Fruit fly (Drosophila melanogaster) whole organism, embryonic: ENCODE data around the gene CG3123.

Experiments used
- Adf1 ChIP-seq: fragments of 200-800 bp; sonication (Bioruptor generic); IDR thresholded peaks from 2 replicates; pipeline ENCODE4 v1.3.6; 2022; ENCODE audit warnings: missing biosample characterization, missing genetic modification characterization
- Aef1 ChIP-seq: fragments of 200-800 bp; sonication (Bioruptor generic); IDR thresholded peaks from 3 replicates; pipeline ENCODE4 v1.3.6; 2022; ENCODE audit warnings: missing biosample characterization, missing genetic modification characterization
- Asciz ChIP-seq: fragments of 200-800 bp; sonication (Bioruptor generic); optimal IDR thresholded peaks from 2 replicates; lab custom pipeline; 2017; ENCODE audit warnings: missing biosample characterization, mild to moderate bottlenecking, missing genetic modification characterization, missing genetic modification reagents
- Blimp-1 ChIP-seq: fragments of 200-800 bp; sonication (Bioruptor generic); optimal IDR thresholded peaks from 3 replicates; lab custom pipeline; 2018; ENCODE audit warnings: missing biosample characterization, missing genetic modification characterization, mild to moderate bottlenecking, moderate library complexity, missing genetic modification reagents
- CG10462 ChIP-seq: fragments of 200-800 bp; sonication (Bioruptor generic); optimal IDR thresholded peaks from 2 replicates; lab custom pipeline; 2016; ENCODE audit warnings: missing biosample characterization, missing genetic modification characterization
- CG10543 ChIP-seq: fragments of 200-800 bp; sonication (Bioruptor generic); optimal IDR thresholded peaks from 3 replicates; lab custom pipeline; 2017; ENCODE audit warnings: missing biosample characterization, mild to moderate bottlenecking, missing genetic modification characterization, moderate library complexity
- CG11456 ChIP-seq: fragments of 200-800 bp; sonication (Bioruptor generic); IDR thresholded peaks from 3 replicates; pipeline ENCODE4 v1.3.6; 2022; ENCODE audit warnings: missing biosample characterization, missing genetic modification characterization
- CG12769 ChIP-seq: fragments of 200-800 bp; sonication (Bioruptor generic); optimal IDR thresholded peaks from 2 replicates; lab custom pipeline; 2019; ENCODE audit warnings: missing biosample characterization, mild to moderate bottlenecking, missing genetic modification characterization, moderate library complexity
- CG13624 ChIP-seq: fragments of 200-800 bp; sonication (Bioruptor generic); optimal IDR thresholded peaks from 2 replicates; lab custom pipeline; 2016; ENCODE audit warnings: missing biosample characterization, missing genetic modification characterization
- CG15269 ChIP-seq: fragments of 200-800 bp; sonication (Bioruptor generic); optimal IDR thresholded peaks from 2 replicates; lab custom pipeline; 2018; ENCODE audit warnings: missing biosample characterization, mild to moderate bottlenecking, missing genetic modification characterization, moderate library complexity
- CG15601 ChIP-seq: fragments of 200-800 bp; sonication (Bioruptor generic); optimal IDR thresholded peaks from 3 replicates; lab custom pipeline; 2019; ENCODE audit warnings: missing biosample characterization, mild to moderate bottlenecking, missing genetic modification characterization, moderate library complexity
- CG16815 ChIP-seq: fragments of 200-800 bp; sonication (Bioruptor generic); optimal IDR thresholded peaks from 3 replicates; lab custom pipeline; 2017; ENCODE audit warnings: missing biosample characterization, mild to moderate bottlenecking, missing genetic modification characterization
- CG1832 ChIP-seq: fragments of 200-800 bp; sonication (Bioruptor generic); optimal IDR thresholded peaks from 2 replicates; lab custom pipeline; 2017; ENCODE audit warnings: missing biosample characterization, mild to moderate bottlenecking, missing genetic modification characterization, inconsistent platforms
- CG2199 ChIP-seq: fragments of 200-800 bp; sonication (Bioruptor generic); IDR thresholded peaks from 3 replicates; pipeline ENCODE4 v1.3.6; 2022; ENCODE audit warnings: missing biosample characterization, missing genetic modification characterization
- CG2875 ChIP-seq: fragments of 200-800 bp; sonication (Bioruptor generic); optimal IDR thresholded peaks from 2 replicates; lab custom pipeline; 2017; ENCODE audit warnings: missing biosample characterization, mild to moderate bottlenecking, missing genetic modification characterization, missing genetic modification reagents
- CG32532 ChIP-seq: fragments of 200-800 bp; sonication (Bioruptor generic); IDR thresholded peaks from 2 replicates; pipeline ENCODE4 v1.3.6; 2022; ENCODE audit warnings: missing biosample characterization, missing genetic modification characterization
- CG34224 ChIP-seq: fragments of 200-800 bp; sonication (Bioruptor generic); IDR thresholded peaks from 3 replicates; pipeline ENCODE4 v1.3.6; 2022; ENCODE audit warnings: missing biosample characterization, missing genetic modification characterization; ENCODE audit not compliant: partially characterized antibody
- CG34376 ChIP-seq: fragments of 200-800 bp; sonication (Bioruptor generic); optimal IDR thresholded peaks from 2 replicates; lab custom pipeline; 2018; ENCODE audit warnings: missing biosample characterization, mild to moderate bottlenecking, missing genetic modification characterization
- CG5180 ChIP-seq: fragments of 200-800 bp; sonication (Bioruptor generic); optimal IDR thresholded peaks from 3 replicates; lab custom pipeline; 2017; ENCODE audit warnings: missing biosample characterization, missing genetic modification characterization, mild to moderate bottlenecking, moderate library complexity, missing genetic modification reagents
- CG6272 ChIP-seq: fragments of 200-800 bp; sonication (Bioruptor generic); IDR thresholded peaks from 2 replicates; pipeline ENCODE4 v1.3.6; 2022; ENCODE audit warnings: missing biosample characterization, missing genetic modification characterization
- CG6689 ChIP-seq: fragments of 200-800 bp; sonication (Bioruptor generic); IDR thresholded peaks from 2 replicates; pipeline ENCODE4 v1.3.6; 2022; ENCODE audit warnings: missing biosample characterization, missing genetic modification characterization
- Deaf1 ChIP-seq: fragments of 200-800 bp; optimal IDR thresholded peaks from 3 replicates; lab custom pipeline; 2019; ENCODE audit warnings: missing biosample characterization, mild to moderate bottlenecking, missing genetic modification characterization, moderate library complexity
- Drgx ChIP-seq: fragments of 200-800 bp; sonication (Bioruptor generic); IDR thresholded peaks from 2 replicates; pipeline ENCODE4 v1.3.6; 2022; ENCODE audit warnings: missing biosample characterization, missing genetic modification characterization
- ERR ChIP-seq: fragments of 200-800 bp; sonication (Bioruptor generic); optimal IDR thresholded peaks from 2 replicates; lab custom pipeline; 2016; ENCODE audit warnings: missing biosample characterization, missing genetic modification characterization
- HLH3B ChIP-seq: fragments of 200-800 bp; sonication (Bioruptor generic); IDR thresholded peaks from 2 replicates; pipeline ENCODE4 v1.3.6; 2022; ENCODE audit warnings: missing biosample characterization, missing genetic modification characterization
- Hand ChIP-seq: fragments of 200-800 bp; sonication (Bioruptor generic); optimal IDR thresholded peaks from 2 replicates; lab custom pipeline; 2017; ENCODE audit warnings: mild to moderate bottlenecking, missing biosample characterization, missing genetic modification reagents, missing genetic modification characterization
- HmgD ChIP-seq: fragments of 200-800 bp; sonication (Bioruptor generic); optimal IDR thresholded peaks from 3 replicates; lab custom pipeline; 2016; ENCODE audit warnings: missing biosample characterization, missing genetic modification characterization
- Hr78 ChIP-seq, 2 experiments: fragments of 200-800 bp in 1 of 2; fragments of >200 bp in 1 of 2; sonication (Bioruptor generic) in 1 of 2; optimal IDR thresholded peaks; 2 replicates each; lab custom pipeline; 2017 to 2019; ENCODE audit warnings: missing biosample characterization in 2 of 2, missing genetic modification characterization in 2 of 2, mild to moderate bottlenecking in 1 of 2, moderate library complexity in 1 of 2
- Med ChIP-seq: fragments of 200-800 bp; sonication (Bioruptor generic); peaks from one replicate; lab custom pipeline; 2016; ENCODE audit warnings: missing biosample characterization, missing genetic modification characterization, mild to moderate bottlenecking, inconsistent platforms, moderate library complexity
- Meics ChIP-seq: fragments of 200-800 bp; sonication (Bioruptor generic); optimal IDR thresholded peaks from 2 replicates; lab custom pipeline; 2017; ENCODE audit warnings: missing biosample characterization, mild to moderate bottlenecking, missing genetic modification characterization
- NFAT ChIP-seq: fragments of 200-800 bp; sonication (Bioruptor generic); IDR thresholded peaks from 2 replicates; pipeline ENCODE4 v1.3.6; 2022; ENCODE audit warnings: missing biosample characterization, missing genetic modification characterization
- Nf-YB ChIP-seq: fragments of 200-800 bp; sonication (Bioruptor generic); optimal IDR thresholded peaks from 3 replicates; lab custom pipeline; 2019; ENCODE audit warnings: missing biosample characterization, mild to moderate bottlenecking, missing genetic modification characterization, moderate library complexity
- Nf-YC ChIP-seq: fragments of 200-800 bp; optimal IDR thresholded peaks from 3 replicates; lab custom pipeline; 2019; ENCODE audit warnings: missing biosample characterization, mild to moderate bottlenecking, missing genetic modification characterization, moderate library complexity
- aop ChIP-seq: fragments of 200-800 bp; sonication (Bioruptor generic); IDR thresholded peaks from 2 replicates; pipeline ENCODE4 v1.3.6; 2022; ENCODE audit warnings: missing biosample characterization, missing genetic modification characterization
- bsh ChIP-seq, 2 experiments: fragments of 200-800 bp; sonication (Bioruptor generic); optimal IDR thresholded peaks; 2 replicates each; lab custom pipeline; 2017 to 2018; ENCODE audit warnings: mild to moderate bottlenecking in 2 of 2, missing biosample characterization in 2 of 2, missing genetic modification characterization in 2 of 2, moderate library complexity in 1 of 2
- chn ChIP-seq: fragments of 200-800 bp; sonication (Bioruptor generic); optimal IDR thresholded peaks from 2 replicates; lab custom pipeline; 2016; ENCODE audit warnings: missing biosample characterization, missing genetic modification characterization
- ci ChIP-seq: fragments of 200-800 bp; sonication (Bioruptor generic); IDR thresholded peaks from 3 replicates; pipeline ENCODE4 v1.3.6; 2022; ENCODE audit warnings: missing biosample characterization, missing genetic modification characterization
- cwo ChIP-seq: fragments of 200-800 bp; sonication (Bioruptor generic); optimal IDR thresholded peaks from 3 replicates; lab custom pipeline; 2017; ENCODE audit warnings: missing biosample characterization, missing genetic modification characterization, mild to moderate bottlenecking, moderate library complexity, missing genetic modification reagents
- ftz-f1 ChIP-seq: fragments of 200-800 bp; sonication (Bioruptor generic); optimal IDR thresholded peaks from 2 replicates; lab custom pipeline; 2016; ENCODE audit warnings: missing biosample characterization, missing genetic modification characterization
- gro ChIP-seq: fragments of 200-800 bp; sonication (Bioruptor generic); optimal IDR thresholded peaks from 2 replicates; lab custom pipeline; 2016; ENCODE audit warnings: missing biosample characterization, missing genetic modification characterization
- ham ChIP-seq: fragments of 200-800 bp; sonication (Bioruptor generic); IDR thresholded peaks from 2 replicates; pipeline ENCODE4 v1.3.6; 2022; ENCODE audit warnings: missing biosample characterization, missing genetic modification characterization
- lab ChIP-seq: fragments of 200-800 bp; sonication (Bioruptor generic); optimal IDR thresholded peaks from 3 replicates; lab custom pipeline; 2017; ENCODE audit warnings: missing biosample characterization, missing genetic modification characterization, mild to moderate bottlenecking, moderate library complexity, missing genetic modification reagents
- nom ChIP-seq: fragments of 200-800 bp; sonication (Bioruptor generic); optimal IDR thresholded peaks from 2 replicates; lab custom pipeline; 2017; ENCODE audit warnings: missing biosample characterization, missing genetic modification characterization, mild to moderate bottlenecking, moderate library complexity, missing genetic modification reagents
- sob ChIP-seq: fragments of 200-800 bp; sonication (Bioruptor generic); IDR thresholded peaks from 2 replicates; pipeline ENCODE4 v1.3.6; 2022; ENCODE audit warnings: missing biosample characterization, missing genetic modification characterization
- sug ChIP-seq: fragments of 200-800 bp; optimal IDR thresholded peaks from 2 replicates; lab custom pipeline; 2019; ENCODE audit warnings: missing biosample characterization, mild to moderate bottlenecking, missing genetic modification characterization, moderate library complexity

The CG3123 gene

DNA sequence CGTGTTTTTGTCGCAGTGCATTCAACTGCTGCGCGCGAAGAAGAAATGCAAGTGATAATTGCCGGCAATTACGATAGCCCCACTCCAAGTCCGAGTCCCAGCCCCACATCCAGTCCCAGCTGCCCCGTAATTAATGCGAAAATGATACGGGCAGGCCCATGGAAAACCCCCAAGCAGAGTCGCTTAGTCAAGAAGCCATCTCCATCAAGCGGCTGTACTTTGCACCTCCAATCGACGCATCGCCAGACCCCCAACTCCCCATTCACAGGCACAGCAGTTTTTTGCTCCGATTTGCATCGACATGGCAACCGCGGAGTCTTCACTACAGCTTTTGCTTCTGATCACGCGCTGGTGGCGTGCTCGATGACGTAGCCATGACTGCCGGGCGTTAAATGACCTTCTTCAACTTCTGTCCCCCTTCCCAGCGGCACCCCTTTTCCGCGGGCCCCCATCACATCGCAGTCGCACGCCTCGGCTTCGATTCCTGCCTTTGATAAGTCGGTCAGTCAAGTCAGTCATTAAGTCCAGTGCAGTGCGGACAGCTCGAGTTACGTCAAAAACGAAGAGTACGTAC lies 19.0 kb downstream of the CG3123 start (continued):
- TF ChIP-seq CG15601 (tag; lab: Kevin White, UChicago) = no peak
- no peak for TF ChIP-seq CG6689 (GFP tag; lab: Robert Waterston, UW)
- no peak for TF ChIP-seq CG10462 (GFP tag; lab: Kevin White, UChicago)
- TF ChIP-seq CG15269 (tag; lab: Kevin White, UChicago) = no peak

DNA sequence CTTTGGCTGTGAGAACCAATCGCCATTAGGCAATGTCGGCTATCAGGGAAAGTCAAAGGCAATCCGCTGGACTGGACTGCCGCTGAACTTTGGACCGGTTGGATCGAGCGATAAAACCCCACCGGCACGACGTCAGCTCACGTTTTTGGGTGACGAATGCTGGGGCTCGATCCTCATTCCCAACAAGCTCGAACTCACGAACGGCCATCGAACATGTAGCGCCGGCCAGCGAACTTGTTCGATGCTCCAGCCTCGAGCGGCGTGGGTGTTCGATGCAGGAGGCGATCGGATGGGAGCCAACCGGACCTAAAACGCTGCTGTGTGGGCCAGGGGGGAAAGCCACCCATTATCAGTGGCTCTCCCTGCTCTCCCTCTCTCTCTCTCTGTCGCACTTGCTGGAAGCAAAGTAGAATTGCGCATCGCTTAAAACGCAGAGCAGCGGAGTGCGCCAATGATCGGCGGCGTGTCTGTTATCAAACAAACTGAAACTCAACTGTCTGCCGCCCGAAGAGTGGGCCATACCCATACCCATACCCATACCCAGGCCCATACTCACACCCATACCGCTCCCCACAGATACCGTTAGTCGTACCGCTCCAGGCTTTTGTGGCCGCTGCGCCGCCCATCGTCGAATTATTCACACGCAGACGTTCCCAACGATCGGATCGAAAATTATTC lies 20.5 kb downstream of the CG3123 start, which contains the start of gene daw:
TSS of gene daw (plus strand) at position 628 of the 678 bp plus-strand sequence.
- peak; percentile 99 for TF ChIP-seq CG5180 (GFP tag; lab: Kevin White, UChicago)
- no peak for TF ChIP-seq Asciz (GFP tag; lab: Kevin White, UChicago)
- TF ChIP-seq Nf-YB (GFP tag; lab: Kevin White, UChicago) = peak; percentile 74
- 0 out of 2 replicates have a peak, but pooled peaks have one; percentile 24 for TF ChIP-seq Drgx (GFP tag; lab: Robert Waterston, UW)
- TF ChIP-seq CG13624 (GFP tag; lab: Kevin White, UChicago) = peak; percentile 81
- TF ChIP-seq sug (tag; lab: Kevin White, UChicago) = peak; percentile 93
- TF ChIP-seq gro (GFP tag; lab: Kevin White, UChicago) = peak; percentile 21
- peak; percentile 60 for TF ChIP-seq Med (GFP tag; lab: Kevin White, UChicago)
- TF ChIP-seq CG1832 (GFP tag; lab: Kevin White, UChicago) = peak; percentile 20
- peak in 1 of 2 experiments; percentile 23 for TF ChIP-seq Hr78 (GFP tag; optimal IDR thresholded peaks at IDR 0.05; lab: Kevin White, UChicago)
- peak; percentile 25; the same call in 1 of the 2 replicates for TF ChIP-seq NFAT (GFP tag; lab: Robert Waterston, UW)
- TF ChIP-seq ftz-f1 (GFP tag; lab: Kevin White, UChicago) = peak; percentile 11
- peak; percentile 21; the same call in 1 of the 3 replicates for TF ChIP-seq CG11456
- TF ChIP-seq chn (GFP tag; lab: Kevin White, UChicago) = peak; percentile 21
- peak; percentile 96 for TF ChIP-seq CG2199 (GFP tag; lab: Robert Waterston, UW)
- TF ChIP-seq HmgD (GFP tag; lab: Kevin White, UChicago) = peak; percentile 23
- TF ChIP-seq bsh (GFP tag; optimal IDR thresholded peaks at IDR 0.05; lab: Kevin White, UChicago) = peak in 1 of 2 experiments; percentile 77
- peak; percentile 73 for TF ChIP-seq Deaf1 (tag; lab: Kevin White, UChicago)
- peak; percentile 52 for TF ChIP-seq CG10543 (GFP tag; lab: Kevin White, UChicago)
- TF ChIP-seq ci (GFP tag; lab: Robert Waterston, UW) = 0 out of 3 replicates have a peak, but pooled peaks have one; percentile 42
- peak; percentile 60 for TF ChIP-seq lab (GFP tag; lab: Kevin White, UChicago)
- TF ChIP-seq ham (GFP tag; lab: Robert Waterston, UW) = 0 out of 2 replicates have a peak, but pooled peaks have one; percentile 20
- peak; percentile 22 for TF ChIP-seq ERR (GFP tag; lab: Kevin White, UChicago)
- TF ChIP-seq HLH3B (GFP tag; lab: Robert Waterston, UW) = no peak
- TF ChIP-seq sob (GFP tag; lab: Robert Waterston, UW) = peak; percentile 22; the same call in 1 of the 2 replicates
- TF ChIP-seq CG6272 = no peak
- peak; percentile 40 for TF ChIP-seq Nf-YC (tag; lab: Kevin White, UChicago)
- peak; percentile 39; the same call in 1 of the 2 replicates for TF ChIP-seq aop (GFP tag; lab: Robert Waterston, UW)
- no peak for TF ChIP-seq Aef1 (GFP tag; lab: Robert Waterston, UW)
- peak; percentile 9; the same call in 1 of the 2 replicates for TF ChIP-seq CG32532
- TF ChIP-seq cwo = peak; percentile 86
- no peak for TF ChIP-seq Meics (GFP tag; lab: Kevin White, UChicago)
- peak; percentile 49; the same call in 1 of the 2 replicates for TF ChIP-seq Adf1 (GFP tag; lab: Robert Waterston, UW)
- TF ChIP-seq CG2875 = no peak
- peak; percentile 13; the same call in 1 of the 3 replicates for TF ChIP-seq CG34224 (GFP tag; lab: Robert Waterston, UW)
- peak; percentile 26 for TF ChIP-seq Blimp-1
- TF ChIP-seq nom (GFP tag; lab: Kevin White, UChicago) = peak; percentile 97
- TF ChIP-seq CG16815 (GFP tag; lab: Kevin White, UChicago) = no peak
- TF ChIP-seq CG34376 (GFP tag; lab: Kevin White, UChicago) = peak; percentile 85
- TF ChIP-seq Hand (GFP tag; lab: Kevin White, UChicago) = no peak
- TF ChIP-seq CG12769 (tag; lab: Kevin White, UChicago) = peak; percentile 68
